Fruit fly (Drosophila melanogaster) S2 (cell line): ENCODE measurements around the gene emei.

Experiments used
- CG8478 ChIP-seq: fragments of >200 bp; optimal IDR thresholded peaks from 2 replicates; lab custom pipeline; 2018
- CTCF ChIP-seq, 2 experiments: fragments of >200 bp; optimal IDR thresholded peaks; 2 replicates each; lab custom pipeline; 2018

DNA sequence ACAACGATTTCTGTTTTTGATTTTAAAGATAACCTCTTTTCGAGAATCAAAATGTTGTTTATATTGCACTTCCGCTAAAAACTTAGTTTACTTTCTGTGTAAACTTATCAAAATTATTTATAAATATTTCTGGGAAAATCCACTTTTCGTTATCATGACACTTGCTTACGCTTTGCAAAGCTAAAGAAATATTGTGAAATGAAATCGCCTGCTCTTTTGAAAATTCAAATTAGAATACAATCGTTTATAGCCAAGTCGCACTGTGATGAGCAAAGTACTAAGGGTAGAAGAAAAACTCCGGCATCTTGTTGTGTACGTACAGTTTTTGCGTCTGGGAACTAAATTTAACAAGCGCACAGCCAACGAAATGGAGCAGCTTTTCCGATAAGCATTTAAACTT, 14.9 kb downstream of the emei start:
- no peak for TF ChIP-seq CG8478 (lab: Kevin White, UChicago)
- no peak for TF ChIP-seq CTCF (optimal IDR thresholded peaks at IDR 0.05; lab: Kevin White, UChicago)
